Worm (Caenorhabditis elegans) whole organism, L2 larva: ENCODE results near the gene srj-25.

Source experiments
- elt-3 ChIP-seq: sonication (generic microtip); optimal IDR thresholded peaks from 2 replicates; lab custom pipeline; 2017; ENCODE audit warnings: missing biosample characterization, missing genetic modification characterization
- unc-39 ChIP-seq: fragments of 150-350 bp; optimal IDR thresholded peaks from 2 replicates; lab custom pipeline; 2014; ENCODE audit warnings: missing biosample characterization, missing genetic modification characterization
- unc-62 ChIP-seq: fragments of 150-350 bp; optimal IDR thresholded peaks from 2 replicates; lab custom pipeline; 2014; ENCODE audit warnings: missing biosample characterization, missing genetic modification reagents, missing genetic modification characterization

ce11 chrV:689538-689937 lies 46.5 kb downstream of the srj-25 start:
- TF ChIP-seq unc-39 (tag; lab: Kevin White, UChicago) (no peak), unc-62 (GFP tag; lab: Kevin White, UChicago) (no peak), elt-3 (no peak)
